Fruit fly (Drosophila melanogaster) whole organism, prepupa: ENCODE measurements around the gene Polr3G.

Source experiments
- CG11902 ChIP-seq: fragments of 200-800 bp; sonication (Bioruptor generic); optimal IDR thresholded peaks from 3 replicates; lab custom pipeline; 2016; ENCODE audit warnings: missing biosample characterization, missing genetic modification characterization
- CG16779 ChIP-seq: fragments of 200-800 bp; sonication (Bioruptor generic); optimal IDR thresholded peaks from 3 replicates; lab custom pipeline; 2017; ENCODE audit warnings: missing biosample characterization, mild to moderate bottlenecking, missing genetic modification characterization
- CG32006 ChIP-seq: fragments of 200-800 bp; sonication (Bioruptor generic); optimal IDR thresholded peaks from 3 replicates; lab custom pipeline; 2017; ENCODE audit warnings: missing biosample characterization, mild to moderate bottlenecking, missing genetic modification characterization
- CG8119 ChIP-seq: fragments of 200-800 bp; sonication (Bioruptor generic); IDR thresholded peaks from 3 replicates; pipeline ENCODE4 v1.3.6; 2022; ENCODE audit warnings: missing biosample characterization, missing genetic modification characterization
- CG8632 ChIP-seq: fragments of 200-800 bp; sonication (Bioruptor generic); optimal IDR thresholded peaks from 3 replicates; lab custom pipeline; 2016; ENCODE audit warnings: missing biosample characterization, missing genetic modification characterization
- Gug ChIP-seq: fragments of 200-800 bp; sonication (Bioruptor generic); IDR thresholded peaks from 2 replicates; pipeline ENCODE4 v1.3.6; 2022; ENCODE audit warnings: missing biosample characterization, missing genetic modification characterization
- Sox102F ChIP-seq: fragments of 200-800 bp; sonication (Bioruptor generic); optimal IDR thresholded peaks from 2 replicates; lab custom pipeline; 2016; ENCODE audit warnings: missing biosample characterization, mild to moderate bottlenecking, missing genetic modification characterization
- net ChIP-seq: fragments of 200-800 bp; sonication (Bioruptor generic); optimal IDR thresholded peaks from 3 replicates; lab custom pipeline; 2016; ENCODE audit warnings: missing biosample characterization, missing genetic modification characterization
- pdm3 ChIP-seq: fragments of 200-800 bp; sonication (Bioruptor generic); optimal IDR thresholded peaks from 3 replicates; lab custom pipeline; 2016; ENCODE audit warnings: missing biosample characterization, missing genetic modification characterization

DNA sequence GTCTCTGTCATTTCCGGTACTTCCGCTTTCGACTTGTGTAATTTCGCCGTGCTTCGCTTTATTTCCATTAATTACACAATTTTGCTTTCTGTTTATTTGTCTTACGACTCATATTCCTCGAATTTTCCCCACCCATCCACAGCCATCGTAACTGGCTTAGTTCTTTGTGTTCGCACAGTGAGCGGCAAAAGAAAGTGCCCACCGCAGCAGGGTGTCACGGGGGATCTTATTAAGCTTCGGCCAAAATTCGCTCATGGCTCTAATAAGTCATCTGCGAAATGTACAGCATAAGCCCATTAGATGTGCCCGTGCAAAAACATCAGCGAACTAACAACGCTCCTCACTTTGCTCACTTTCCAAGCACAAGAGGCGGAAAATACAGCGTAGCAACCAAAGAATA, 24.5 kb downstream of the Polr3G start:
- no peak for TF ChIP-seq CG11902 (GFP tag; lab: Kevin White, UChicago)
- no peak for TF ChIP-seq CG8119
- TF ChIP-seq CG16779 (tag; lab: Kevin White, UChicago) = no peak
- TF ChIP-seq CG8632 (GFP tag; lab: Kevin White, UChicago) = no peak
- no peak for TF ChIP-seq pdm3 (GFP tag; lab: Kevin White, UChicago)
- TF ChIP-seq CG32006 (GFP tag; lab: Kevin White, UChicago) = no peak
- no peak for TF ChIP-seq Sox102F (GFP tag; lab: Kevin White, UChicago)
- no peak for TF ChIP-seq net (GFP tag; lab: Kevin White, UChicago)
- no peak for TF ChIP-seq Gug (GFP tag; lab: Robert Waterston, UW)
